Worm (Caenorhabditis elegans): ENCODE measurements around the gene M151.7.

DNA sequence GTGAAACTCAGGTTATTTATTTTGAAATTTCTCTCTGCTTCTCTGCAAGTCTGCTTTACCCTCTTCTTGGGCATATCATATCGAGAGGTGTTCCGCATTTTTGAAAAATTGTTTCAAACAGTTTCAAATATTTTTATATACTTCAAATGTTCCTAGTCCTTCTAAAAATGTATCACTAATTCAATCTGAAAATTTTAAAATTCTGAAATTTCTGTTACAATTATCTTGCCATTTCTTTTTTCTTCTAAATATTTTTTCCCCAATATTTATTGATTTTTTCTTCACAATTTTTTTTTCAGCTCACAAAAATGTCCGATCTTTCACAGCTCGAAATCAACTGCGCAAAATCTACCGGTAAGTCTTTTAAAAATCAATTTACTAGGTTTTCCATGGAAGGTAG is 37.7 kb downstream of the M151.7 start, which contains the start of gene F19B10.4:
- no peak for TF ChIP-seq F49E8.2 (tag; optimal IDR thresholded peaks at IDR 0.05; ENCODE audit: borderline replicate concordance)
- no peak for TF ChIP-seq ztf-11 (tag; optimal IDR thresholded peaks at IDR 0.05)
- TF ChIP-seq unc-62 (GFP tag; optimal IDR thresholded peaks at IDR 0.05 in 1 of 2) = no peak
- TF ChIP-seq unc-62 (tag; optimal IDR thresholded peaks at IDR 0.05) = no peak
- TF ChIP-seq lir-3 (tag; optimal IDR thresholded peaks at IDR 0.05) = no peak
- TF ChIP-seq lin-13 (GFP tag; optimal IDR thresholded peaks at IDR 0.05) = no peak
